Worm (Caenorhabditis elegans) whole organism, L1 larva: ENCODE data around the gene tmed-13.

Experiments
- aly-2 ChIP-seq: fragments of 150-350 bp; optimal IDR thresholded peaks from 2 replicates; lab custom pipeline; 2014; ENCODE audit warnings: missing biosample characterization, missing genetic modification characterization
- elt-2 ChIP-seq: sonication (generic microtip); optimal IDR thresholded peaks from 2 replicates; lab custom pipeline; 2016; ENCODE audit warnings: missing genetic modification characterization, mild to moderate bottlenecking, inconsistent platforms, missing compliant biosample characterization, missing genetic modification reagents
- jun-1 ChIP-seq: fragments of 150-350 bp; optimal IDR thresholded peaks from 2 replicates; lab custom pipeline; 2014; ENCODE audit warnings: missing biosample characterization, missing genetic modification reagents, missing genetic modification characterization
- lin-13 ChIP-seq: fragments of 150-350 bp; optimal IDR thresholded peaks from 2 replicates; lab custom pipeline; 2014; ENCODE audit warnings: missing biosample characterization, missing genetic modification reagents, missing genetic modification characterization
- mdl-1 ChIP-seq, 2 experiments: fragments of 150-350 bp; optimal IDR thresholded peaks; 2 replicates each; lab custom pipeline; 2014 to 2017; ENCODE audit warnings: missing biosample characterization in 2 of 2, missing genetic modification characterization in 2 of 2, inconsistent platforms in 1 of 2
- nhr-12 ChIP-seq: sonication (generic microtip); optimal IDR thresholded peaks from 2 replicates; lab custom pipeline; 2017; ENCODE audit warnings: missing biosample characterization, missing genetic modification characterization
- nhr-71 ChIP-seq: sonication (generic microtip); optimal IDR thresholded peaks from 2 replicates; lab custom pipeline; 2016; ENCODE audit warnings: mild to moderate bottlenecking, missing genetic modification characterization, moderate library complexity, missing compliant biosample characterization
- rnt-1 ChIP-seq: sonication (generic microtip); optimal IDR thresholded peaks from 2 replicates; lab custom pipeline; 2016; ENCODE audit warnings: mild to moderate bottlenecking, missing genetic modification characterization, moderate library complexity, missing compliant biosample characterization
- ztf-11 ChIP-seq, 2 experiments: sonication (generic microtip); optimal IDR thresholded peaks; 2 replicates each; lab custom pipeline; 2016 to 2017; ENCODE audit warnings: missing genetic modification characterization in 2 of 2, missing biosample characterization in 1 of 2, missing compliant biosample characterization in 1 of 2

- no peak for TF ChIP-seq jun-1
- no peak for TF ChIP-seq ztf-11 (tag; optimal IDR thresholded peaks at IDR 0.05; lab: Kevin White, UChicago)
- no peak for TF ChIP-seq lin-13 (GFP tag; lab: Kevin White, UChicago)
- no peak for TF ChIP-seq elt-2
- no peak for TF ChIP-seq mdl-1 (tag; optimal IDR thresholded peaks at IDR 0.05; lab: Kevin White, UChicago)
- TF ChIP-seq aly-2 (tag; lab: Kevin White, UChicago), result no peak
- no peak for TF ChIP-seq nhr-12
- no peak for TF ChIP-seq rnt-1 (tag; lab: Kevin White, UChicago)
- TF ChIP-seq nhr-71 (tag; lab: Kevin White, UChicago), result no peak
These were observed 20.7 kb upstream of the tmed-13 start for ce11 chrIV:6491915-6492314.
